Fruit fly (Drosophila melanogaster): ENCODE measurements around the gene eIF4EHP.

The eIF4EHP gene

DNA sequence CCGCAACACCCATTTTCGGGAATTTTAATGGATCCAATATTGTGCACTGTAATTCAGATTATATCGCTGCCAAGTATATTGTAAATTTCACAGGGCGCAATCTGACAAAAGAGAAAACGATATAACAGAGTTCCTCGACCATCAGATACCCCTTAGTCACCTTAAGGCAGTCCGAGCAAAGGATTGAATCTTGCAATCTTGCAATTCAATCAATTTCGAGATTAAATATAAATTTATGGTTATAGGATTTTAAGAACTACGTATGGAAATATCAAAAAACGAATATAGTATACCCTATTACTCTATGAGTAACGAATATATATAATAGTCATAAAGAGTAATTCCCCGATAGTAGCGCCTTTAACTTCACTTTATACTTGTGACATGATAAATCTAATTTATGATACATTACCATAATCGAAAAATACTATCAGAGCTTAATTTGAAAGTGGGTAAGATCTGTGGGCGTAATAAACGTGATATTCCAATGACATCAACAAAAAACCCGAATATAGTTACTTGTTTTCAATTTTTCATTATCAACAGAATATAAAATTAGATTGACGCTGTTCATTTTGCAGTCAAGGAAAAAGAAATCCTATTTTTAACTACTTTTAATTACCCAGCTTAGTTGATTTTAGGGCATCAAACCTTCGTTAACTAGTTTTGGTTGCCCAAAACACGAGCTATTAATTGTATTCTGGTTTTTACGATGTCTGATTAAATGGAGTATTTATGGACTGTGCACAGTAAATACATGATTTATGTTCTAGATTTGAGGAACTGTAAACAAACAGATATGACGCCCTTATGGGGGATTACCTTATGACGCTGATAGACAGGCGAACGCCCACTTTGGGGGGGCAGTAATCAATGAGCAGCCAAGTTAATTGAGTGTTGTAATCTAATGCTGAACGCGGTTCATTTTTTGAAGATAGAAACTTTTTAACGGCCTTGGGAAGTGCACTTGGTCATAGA lies 30.0 kb upstream of the eIF4EHP start:
- TF ChIP-seq dmrt93B (GFP tag; optimal IDR thresholded peaks at IDR 0.05) (no peak), fru (GFP tag; optimal IDR thresholded peaks at IDR 0.05) (peak; percentile 5), N (GFP tag; optimal IDR thresholded peaks at IDR 0.05) (no peak), CG9705 (GFP tag; optimal IDR thresholded peaks at IDR 0.05) (no peak), Dif (GFP tag; optimal IDR thresholded peaks at IDR 0.05; ENCODE audit: partially characterized antibody) (no peak), Myc (optimal IDR thresholded peaks at IDR 0.05) (no peak), psq (GFP tag; optimal IDR thresholded peaks at IDR 0.05) (no peak), Mio (GFP tag; optimal IDR thresholded peaks at IDR 0.05) (no peak), tai (GFP tag; optimal IDR thresholded peaks at IDR 0.05) (no peak), brk (GFP tag; optimal IDR thresholded peaks at IDR 0.05) (no peak), woc (GFP tag; optimal IDR thresholded peaks at IDR 0.05) (no peak), lola (GFP tag; optimal IDR thresholded peaks at IDR 0.05) (no peak), foxo (GFP tag; optimal IDR thresholded peaks at IDR 0.05) (no peak), usp (GFP tag; optimal IDR thresholded peaks at IDR 0.05) (no peak), Rel (GFP tag; optimal IDR thresholded peaks at IDR 0.05) (no peak), Rel (tag; optimal IDR thresholded peaks at IDR 0.05) (peak; percentile 78), dl (GFP tag; optimal IDR thresholded peaks at IDR 0.05; ENCODE audit: insufficient read depth in 1 of 2, partially characterized antibody in 2 of 2) (no peak)

DNA sequence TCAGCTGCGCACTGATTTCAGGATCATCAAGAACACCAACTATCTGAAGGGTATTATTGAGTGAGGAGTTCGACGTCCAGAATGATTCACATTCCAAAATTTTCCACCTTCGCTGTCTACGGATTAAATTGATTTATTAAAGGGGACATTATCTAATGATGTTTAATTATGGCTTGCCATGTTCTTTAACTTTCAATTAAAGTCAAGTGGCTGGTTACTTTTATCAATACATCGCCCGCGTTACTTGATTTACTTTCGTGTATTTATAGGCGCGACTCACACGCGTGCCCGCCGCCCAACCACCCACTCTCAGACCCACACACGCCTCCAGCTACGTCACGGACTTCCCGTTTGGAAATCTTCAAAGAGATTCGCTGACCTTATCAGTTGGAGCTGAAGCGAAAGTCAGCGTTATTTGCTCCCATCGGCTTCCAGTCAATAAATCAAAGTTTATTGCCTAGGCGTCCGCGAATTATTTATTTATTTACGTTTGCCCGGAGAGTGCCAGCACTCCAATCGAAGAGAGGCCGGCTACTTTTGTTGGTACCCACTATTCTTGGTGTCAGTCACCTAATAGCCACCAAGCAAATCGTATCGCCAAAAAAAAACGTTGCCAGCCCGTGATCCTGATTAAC lies 28.7 kb upstream of the eIF4EHP start, which contains the start of gene Npc2f:
Gene Npc2f (plus strand): TSS at position 585 of the 635 bp plus-strand sequence.
- TF ChIP-seq Sp1 (GFP tag; optimal IDR thresholded peaks at IDR 0.05): no peak
- TF ChIP-seq Rel (GFP tag; optimal IDR thresholded peaks at IDR 0.05): peak; percentile 54
- peak; percentile 77 for TF ChIP-seq Rel (tag; optimal IDR thresholded peaks at IDR 0.05)
- peak; percentile 72 for TF ChIP-seq fru (GFP tag; optimal IDR thresholded peaks at IDR 0.05)
- TF ChIP-seq br (GFP tag; optimal IDR thresholded peaks at IDR 0.05): no peak
- no peak for TF ChIP-seq CG32264 (GFP tag; optimal IDR thresholded peaks at IDR 0.05)
- no peak for TF ChIP-seq pan (optimal IDR thresholded peaks at IDR 0.05)
- TF ChIP-seq dsf (GFP tag; optimal IDR thresholded peaks at IDR 0.05; ENCODE audit: borderline replicate concordance): no peak
- no peak for TF ChIP-seq sv (GFP tag; optimal IDR thresholded peaks at IDR 0.05)

DNA sequence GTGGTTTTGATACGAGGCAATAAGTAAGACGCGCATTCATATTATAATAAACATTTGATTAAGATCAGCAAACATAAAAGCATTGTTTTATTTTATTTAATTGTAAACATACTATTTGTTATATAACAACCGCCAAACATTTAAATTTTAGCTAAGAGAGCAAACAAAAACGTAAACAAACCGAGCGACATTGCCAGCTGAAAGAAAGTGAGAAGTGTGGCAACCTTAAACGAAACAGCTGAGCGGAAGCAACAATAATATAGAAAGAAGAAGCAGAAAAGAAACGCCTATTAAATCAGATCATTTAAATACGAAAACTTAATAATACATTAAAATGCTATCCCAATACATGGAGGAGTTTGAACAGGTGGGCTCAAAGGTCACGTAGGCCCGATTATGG lies 25.8 kb upstream of the eIF4EHP start, which contains the start of gene Sec10:
Gene Sec10 (plus strand): TSS at position 252 of the 400 bp plus-strand sequence.
- TF ChIP-seq Abd-B (GFP tag; optimal IDR thresholded peaks at IDR 0.05): no peak
- no peak for TF ChIP-seq Rel (GFP tag; optimal IDR thresholded peaks at IDR 0.05)
- peak; percentile 28 for TF ChIP-seq Rel (tag; optimal IDR thresholded peaks at IDR 0.05)
- TF ChIP-seq Dfd (GFP tag; optimal IDR thresholded peaks at IDR 0.05): no peak

DNA sequence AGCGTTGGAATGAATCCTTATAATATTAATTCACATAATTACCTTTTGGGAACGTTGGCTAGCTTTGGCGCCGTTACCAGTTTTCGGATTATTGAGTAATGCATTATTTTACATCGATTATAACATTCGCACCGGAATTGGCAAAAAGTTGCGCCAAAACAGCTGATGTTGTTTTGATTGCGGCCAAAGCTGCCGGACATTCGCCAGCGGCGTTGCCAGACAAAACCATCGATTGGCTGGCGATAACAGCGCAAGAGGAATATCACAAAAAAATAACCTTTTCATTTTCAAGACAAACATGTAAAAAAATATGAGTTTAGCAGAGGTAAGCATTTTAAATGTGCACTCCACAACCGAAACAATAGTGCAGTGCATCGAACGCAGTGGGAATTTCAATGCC lies 21.3 kb upstream of the eIF4EHP start, which contains the start of the genes GatB and Tsc1:
Gene GatB (minus strand): TSS at position 176 of the 400 bp plus-strand sequence.
Gene Tsc1 (plus strand): TSS at position 228 of the 400 bp plus-strand sequence.
- TF ChIP-seq brk (GFP tag; optimal IDR thresholded peaks at IDR 0.05) (no peak), Rel (GFP tag; optimal IDR thresholded peaks at IDR 0.05) (no peak), Rel (tag; optimal IDR thresholded peaks at IDR 0.05) (peak; percentile 39), Dfd (GFP tag; optimal IDR thresholded peaks at IDR 0.05) (no peak)

DNA sequence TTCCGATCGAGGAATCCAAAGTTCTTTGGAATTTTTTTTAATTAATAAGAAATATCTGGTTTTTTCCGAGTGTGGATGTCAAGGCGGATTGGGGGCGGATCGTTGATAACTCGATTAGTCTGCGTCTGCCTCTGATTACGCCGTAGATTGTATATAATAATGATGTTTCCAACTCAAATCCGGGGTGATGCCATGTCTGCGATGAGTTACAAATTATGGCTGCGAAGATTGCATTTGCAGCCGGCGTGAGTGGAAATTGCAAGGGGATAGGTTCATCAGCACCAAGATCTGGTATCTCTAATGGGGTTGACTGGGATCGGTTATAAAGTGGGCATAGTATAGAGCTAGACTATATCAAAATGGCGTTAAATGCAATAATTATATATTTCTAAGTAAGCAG lies 13.6 kb upstream of the eIF4EHP start:
- TF ChIP-seq Rel (GFP tag; optimal IDR thresholded peaks at IDR 0.05) (no peak), Rel (tag; optimal IDR thresholded peaks at IDR 0.05) (no peak), jim (GFP tag; optimal IDR thresholded peaks at IDR 0.05) (no peak), N (GFP tag; optimal IDR thresholded peaks at IDR 0.05) (no peak), OdsH (GFP tag; optimal IDR thresholded peaks at IDR 0.05) (no peak), Hr83 (GFP tag; optimal IDR thresholded peaks at IDR 0.05; ENCODE audit: poor library complexity, severe bottlenecking) (no peak), Vsx2 (GFP tag; optimal IDR thresholded peaks at IDR 0.05; ENCODE audit: partially characterized antibody) (no peak), foxo (GFP tag; optimal IDR thresholded peaks at IDR 0.05) (no peak), tai (GFP tag; optimal IDR thresholded peaks at IDR 0.05) (no peak)
